Worm (Caenorhabditis elegans) whole organism, L4/young adult: ENCODE results near the gene set-13.

Experiments used
- dao-5 ChIP-seq: sonication (generic microtip); optimal IDR thresholded peaks from 2 replicates; lab custom pipeline; 2016; ENCODE audit warnings: missing genotype, missing genetic modification characterization, moderate library complexity, missing compliant biosample characterization
- him-1 ChIP-seq: sonication (generic microtip); optimal IDR thresholded peaks from 2 replicates; lab custom pipeline; 2016; ENCODE audit warnings: missing genotype, missing genetic modification reagents, missing genetic modification characterization, missing compliant biosample characterization

ce11 chrII:2815444-2815843 lies 1.3 kb upstream of the set-13 start, which contains the start of gene K12H6.2:
- TF ChIP-seq dao-5 (no peak), him-1 (no peak)
